Worm (Caenorhabditis elegans): ENCODE measurements around the gene F55B12.2.

DNA sequence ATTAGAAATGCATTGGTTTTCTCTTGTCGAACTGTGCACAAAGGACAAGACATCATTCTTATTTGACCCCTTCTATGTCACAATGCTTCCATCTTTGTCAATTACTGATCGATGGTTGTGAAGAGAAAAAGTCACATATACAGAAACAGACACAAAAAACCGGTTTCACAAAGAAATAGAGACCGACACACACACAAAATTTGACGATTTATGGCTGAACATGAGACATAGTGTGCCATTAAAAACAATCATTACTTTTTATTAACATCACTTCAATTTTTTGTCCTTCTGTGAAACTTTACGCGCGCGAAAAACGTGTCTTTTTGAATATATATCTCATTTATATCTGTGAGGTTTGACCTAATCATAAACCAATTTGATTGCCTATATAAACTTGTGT, 26.2 kb downstream of the F55B12.2 start:
- TF ChIP-seq pes-1 (GFP tag; IDR thresholded peaks at IDR 0.05) (no peak), F13C5.2 (tag; optimal IDR thresholded peaks at IDR 0.05) (no peak), ama-1 (optimal IDR thresholded peaks at IDR 0.05) (no peak), hmg-4 (GFP tag; optimal IDR thresholded peaks at IDR 0.05) (no peak), hnd-1 (tag; optimal IDR thresholded peaks at IDR 0.05) (no peak), B0310.2 (tag; optimal IDR thresholded peaks at IDR 0.05) (no peak), sea-1 (GFP tag; conservative IDR thresholded peaks at IDR 0.05) (no peak), hmbx-1 (tag; optimal IDR thresholded peaks at IDR 0.05) (no peak), flt-1 (GFP tag; IDR thresholded peaks at IDR 0.05) (no peak), tbx-11 (GFP tag; IDR thresholded peaks at IDR 0.05) (no peak)

Measured in whole organism, early embryonic.